Worm (Caenorhabditis elegans) whole organism, L3 larva: ENCODE results near the gene Y49G5B.1.

Source experiments
- egl-5 ChIP-seq: fragments of 150-350 bp; optimal IDR thresholded peaks from 2 replicates; lab custom pipeline; 2017; ENCODE audit warnings: missing biosample characterization, missing genetic modification reagents, missing genetic modification characterization, inconsistent platforms
- jun-1 ChIP-seq: fragments of 150-350 bp; optimal IDR thresholded peaks from 2 replicates; lab custom pipeline; 2014; ENCODE audit warnings: missing biosample characterization, missing genetic modification reagents, missing genetic modification characterization
- nhr-11 ChIP-seq: fragments of 150-350 bp; optimal IDR thresholded peaks from 2 replicates; lab custom pipeline; 2014; ENCODE audit warnings: missing biosample characterization, missing genetic modification characterization
- nhr-23 ChIP-seq: fragments of 150-350 bp; optimal IDR thresholded peaks from 2 replicates; lab custom pipeline; 2014; ENCODE audit warnings: missing biosample characterization, missing genetic modification reagents, missing genetic modification characterization
- snpc-4 ChIP-seq: fragments of 150-350 bp; optimal IDR thresholded peaks from 2 replicates; lab custom pipeline; 2014; ENCODE audit warnings: missing biosample characterization, missing genetic modification characterization
- tbx-2 ChIP-seq: sonication (generic microtip); optimal IDR thresholded peaks from 2 replicates; lab custom pipeline; 2016; ENCODE audit warnings: mild to moderate bottlenecking, missing genetic modification characterization, missing compliant biosample characterization

DNA sequence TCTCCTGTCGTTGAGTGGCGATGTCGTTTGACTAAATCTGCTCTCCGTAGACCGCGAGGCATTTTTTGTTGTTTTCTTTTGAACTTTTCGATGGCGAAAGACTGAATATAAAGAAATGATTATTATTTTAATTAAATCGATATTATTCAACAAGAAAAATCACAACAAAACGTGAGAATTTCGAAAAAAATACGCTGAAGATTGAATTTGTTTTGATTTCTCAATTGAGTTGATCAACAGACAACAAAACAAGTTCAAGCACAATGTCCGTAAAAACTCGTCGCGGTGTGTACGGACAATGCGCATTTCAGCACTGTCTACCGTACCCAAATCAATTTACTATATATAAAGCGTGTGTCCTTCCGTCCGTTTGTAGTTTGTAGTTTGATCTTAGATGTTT lies 54.8 kb downstream of the Y49G5B.1 start, which contains the start of gene B0238.9:
- no peak for TF ChIP-seq tbx-2 (tag; lab: Kevin White, UChicago)
- no peak for TF ChIP-seq nhr-23 (tag; lab: Kevin White, UChicago)
- no peak for TF ChIP-seq nhr-11 (tag; lab: Kevin White, UChicago)
- TF ChIP-seq egl-5 (tag; lab: Kevin White, UChicago) = no peak
- TF ChIP-seq jun-1 (tag; lab: Kevin White, UChicago) = no peak
- no peak for TF ChIP-seq snpc-4 (tag; lab: Kevin White, UChicago)
